Worm (Caenorhabditis elegans) whole organism, L3 larva: ENCODE data around the gene him-14.

ENCODE experiments used
- aly-2 ChIP-seq: fragments of 150-350 bp; optimal IDR thresholded peaks from 2 replicates; lab custom pipeline; 2014; ENCODE audit warnings: missing biosample characterization, missing genetic modification characterization
- elt-1 ChIP-seq: fragments of 150-350 bp; optimal IDR thresholded peaks from 2 replicates; lab custom pipeline; 2014; ENCODE audit warnings: missing biosample characterization, missing genetic modification characterization
- elt-2 ChIP-seq: sonication (generic microtip); optimal IDR thresholded peaks from 2 replicates; lab custom pipeline; 2016; ENCODE audit warnings: missing genetic modification reagents, mild to moderate bottlenecking, missing genetic modification characterization, missing compliant biosample characterization
- elt-3 ChIP-seq, 3 experiments: fragments of 150-350 bp in 1 of 3; sonication (generic microtip) in 2 of 3; optimal IDR thresholded peaks; 2 replicates in 2 of 3; 4 replicates in 1 of 3; lab custom pipeline; 2014 to 2017; ENCODE audit warnings: missing biosample characterization in 3 of 3, missing genetic modification characterization in 3 of 3
- lin-15B ChIP-seq: fragments of 150-350 bp; optimal IDR thresholded peaks from 2 replicates; lab custom pipeline; 2014; ENCODE audit warnings: missing biosample characterization, missing genetic modification characterization
- lin-39 ChIP-seq: fragments of 150-350 bp; optimal IDR thresholded peaks from 2 replicates; lab custom pipeline; 2018; ENCODE audit warnings: missing biosample characterization, missing genetic modification reagents, missing genetic modification characterization
- mml-1 ChIP-seq: fragments of 150-350 bp; sonication (generic microtip); optimal IDR thresholded peaks from 3 replicates; lab custom pipeline; 2014; ENCODE audit warnings: missing biosample characterization, missing genetic modification characterization
- nhr-11 ChIP-seq: fragments of 150-350 bp; optimal IDR thresholded peaks from 2 replicates; lab custom pipeline; 2014; ENCODE audit warnings: missing biosample characterization, missing genetic modification characterization
- nhr-25 ChIP-seq: sonication (generic microtip); optimal IDR thresholded peaks from 2 replicates; lab custom pipeline; 2017; ENCODE audit warnings: missing biosample characterization, missing genetic modification characterization
- pha-4 ChIP-seq: fragments of 150-350 bp; optimal IDR thresholded peaks from 2 replicates; lab custom pipeline; 2014; ENCODE audit warnings: missing biosample characterization, missing genetic modification reagents, missing genetic modification characterization
- ztf-4 ChIP-seq: fragments of 150-350 bp; optimal IDR thresholded peaks from 2 replicates; lab custom pipeline; 2014; ENCODE audit warnings: missing biosample characterization, missing genetic modification characterization

DNA sequence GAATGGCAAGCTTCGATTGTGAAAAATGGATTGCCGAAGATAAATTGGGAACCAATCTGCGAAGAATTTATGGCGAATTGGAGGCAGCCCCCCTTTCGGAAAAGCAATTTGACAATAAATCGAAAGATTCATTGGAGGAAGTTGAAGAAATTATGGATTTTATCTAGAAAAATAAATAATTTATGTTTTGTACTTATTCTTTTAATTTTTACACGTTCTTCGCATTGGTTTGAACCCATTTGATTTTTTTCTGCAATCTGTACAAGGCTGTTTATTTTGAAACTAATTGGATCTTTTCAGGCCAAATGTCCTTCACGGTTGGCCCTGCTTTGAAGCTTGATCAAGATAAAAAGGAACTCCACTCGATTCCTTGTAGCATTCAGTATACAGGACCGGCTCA, 16.8 kb downstream of the him-14 start, which contains the start of gene ZK1127.13:
- no peak for TF ChIP-seq aly-2 (tag; lab: Kevin White, UChicago)
- TF ChIP-seq elt-2 (tag; lab: Kevin White, UChicago), result no peak
- TF ChIP-seq elt-1 (tag; lab: Kevin White, UChicago), result no peak
- no peak for TF ChIP-seq ztf-4 (tag; lab: Kevin White, UChicago)
- TF ChIP-seq lin-39 (tag; lab: Kevin White, UChicago), result no peak
- TF ChIP-seq nhr-11 (tag; lab: Kevin White, UChicago), result no peak
- TF ChIP-seq elt-3 (tag; optimal IDR thresholded peaks at IDR 0.05; lab: Kevin White, UChicago), result no peak
- no peak for TF ChIP-seq mml-1
- TF ChIP-seq pha-4, result no peak
- TF ChIP-seq nhr-25 (tag; lab: Kevin White, UChicago), result no peak
- TF ChIP-seq lin-15B, result no peak
